Fruit fly (Drosophila melanogaster) whole organism, embryonic: Measurements from ENCODE around the gene lbe.

Experiments used
- CG11504 ChIP-seq: fragments of 200-800 bp; sonication (Bioruptor generic); optimal IDR thresholded peaks from 3 replicates; lab custom pipeline; 2019; ENCODE audit warnings: missing biosample characterization, mild to moderate bottlenecking, missing genetic modification characterization, moderate library complexity
- CG13287 ChIP-seq: fragments of 200-800 bp; sonication (Bioruptor generic); IDR thresholded peaks from 2 replicates; pipeline ENCODE4 v1.3.6; 2022; ENCODE audit warnings: missing biosample characterization, missing genetic modification characterization; ENCODE audit not compliant: partially characterized antibody
- CG13296 ChIP-seq: fragments of 200-800 bp; sonication (Bioruptor generic); optimal IDR thresholded peaks from 3 replicates; lab custom pipeline; 2018; ENCODE audit warnings: missing biosample characterization, mild to moderate bottlenecking, missing genetic modification characterization
- CG13894 ChIP-seq: fragments of 200-800 bp; sonication (Bioruptor generic); optimal IDR thresholded peaks from 3 replicates; lab custom pipeline; 2018; ENCODE audit warnings: missing biosample characterization, mild to moderate bottlenecking, missing genetic modification characterization, moderate library complexity
- CG1529 ChIP-seq: fragments of 200-800 bp; sonication (Bioruptor generic); optimal IDR thresholded peaks from 3 replicates; lab custom pipeline; 2018; ENCODE audit warnings: missing biosample characterization, missing genetic modification characterization
- CG17186 ChIP-seq: fragments of 200-800 bp; sonication (Bioruptor generic); optimal IDR thresholded peaks from 3 replicates; lab custom pipeline; 2017; ENCODE audit warnings: missing biosample characterization, missing genetic modification reagents, missing genetic modification characterization
- CG17912 ChIP-seq: fragments of 200-800 bp; sonication (Bioruptor generic); optimal IDR thresholded peaks from 2 replicates; lab custom pipeline; 2018; ENCODE audit warnings: missing biosample characterization, mild to moderate bottlenecking, missing genetic modification characterization
- CG18262 ChIP-seq: fragments of 200-800 bp; optimal IDR thresholded peaks from 3 replicates; lab custom pipeline; 2019; ENCODE audit warnings: missing biosample characterization, mild to moderate bottlenecking, missing genetic modification characterization, moderate library complexity
- CG2116 ChIP-seq: fragments of 200-800 bp; sonication (Bioruptor generic); optimal IDR thresholded peaks from 3 replicates; lab custom pipeline; 2018; ENCODE audit warnings: missing biosample characterization, mild to moderate bottlenecking, missing genetic modification characterization
- CG3281 ChIP-seq: fragments of 200-800 bp; sonication (Bioruptor generic); optimal IDR thresholded peaks from 3 replicates; lab custom pipeline; 2017; ENCODE audit warnings: missing biosample characterization, mild to moderate bottlenecking, missing genetic modification characterization
- CG7556 ChIP-seq: fragments of 200-800 bp; sonication (Bioruptor generic); optimal IDR thresholded peaks from 2 replicates; lab custom pipeline; 2017; ENCODE audit warnings: missing biosample characterization, mild to moderate bottlenecking, missing genetic modification characterization
- CG7786 ChIP-seq: fragments of 200-800 bp; sonication (Bioruptor generic); optimal IDR thresholded peaks from 2 replicates; lab custom pipeline; 2016; ENCODE audit warnings: missing biosample characterization, missing genetic modification characterization
- CG7839 ChIP-seq: fragments of 200-800 bp; sonication (Bioruptor generic); optimal IDR thresholded peaks from 3 replicates; lab custom pipeline; 2018; ENCODE audit warnings: missing biosample characterization, mild to moderate bottlenecking, missing genetic modification characterization, moderate library complexity
- CG8944 ChIP-seq: fragments of 200-800 bp; sonication (Bioruptor generic); optimal IDR thresholded peaks from 3 replicates; lab custom pipeline; 2016; ENCODE audit warnings: missing biosample characterization, missing genetic modification characterization
- Deaf1 ChIP-seq: fragments of 200-800 bp; optimal IDR thresholded peaks from 3 replicates; lab custom pipeline; 2019; ENCODE audit warnings: missing biosample characterization, mild to moderate bottlenecking, missing genetic modification characterization, moderate library complexity
- E2f2 ChIP-seq: fragments of 200-800 bp; sonication (Bioruptor generic); IDR thresholded peaks from 2 replicates; pipeline ENCODE4 v1.3.6; 2022; ENCODE audit warnings: missing biosample characterization, missing genetic modification characterization
- GATAe ChIP-seq: fragments of 200-800 bp; sonication (Bioruptor generic); conservative IDR thresholded peaks from 2 replicates; pipeline ENCODE4 v1.3.6; 2022; ENCODE audit warnings: missing biosample characterization, missing genetic modification characterization
- H15 ChIP-seq: fragments of 200-800 bp; sonication (Bioruptor generic); IDR thresholded peaks from 3 replicates; pipeline ENCODE4 v1.3.6; 2022; ENCODE audit warnings: missing biosample characterization, missing genetic modification characterization
- HHEX ChIP-seq: fragments of 200-800 bp; sonication (Bioruptor generic); optimal IDR thresholded peaks from 3 replicates; lab custom pipeline; 2017; ENCODE audit warnings: missing biosample characterization, mild to moderate bottlenecking, missing genetic modification characterization, missing genetic modification reagents
- HLH3B ChIP-seq: fragments of 200-800 bp; sonication (Bioruptor generic); IDR thresholded peaks from 2 replicates; pipeline ENCODE4 v1.3.6; 2022; ENCODE audit warnings: missing biosample characterization, missing genetic modification characterization
- Hand ChIP-seq: fragments of 200-800 bp; sonication (Bioruptor generic); optimal IDR thresholded peaks from 2 replicates; lab custom pipeline; 2017; ENCODE audit warnings: mild to moderate bottlenecking, missing biosample characterization, missing genetic modification reagents, missing genetic modification characterization
- Lim3 ChIP-seq: fragments of 200-800 bp; sonication (Bioruptor generic); IDR thresholded peaks from 2 replicates; pipeline ENCODE4 v1.3.6; 2022; ENCODE audit warnings: missing biosample characterization, missing genetic modification characterization
- Myb ChIP-seq: fragments of 200-800 bp; sonication (Bioruptor generic); optimal IDR thresholded peaks from 2 replicates; lab custom pipeline; 2016; ENCODE audit warnings: missing biosample characterization, missing genetic modification characterization
- NFAT ChIP-seq: fragments of 200-800 bp; sonication (Bioruptor generic); IDR thresholded peaks from 2 replicates; pipeline ENCODE4 v1.3.6; 2022; ENCODE audit warnings: missing biosample characterization, missing genetic modification characterization
- Neu2 ChIP-seq: fragments of 200-800 bp; sonication (Bioruptor generic); optimal IDR thresholded peaks from 3 replicates; lab custom pipeline; 2016; ENCODE audit warnings: missing biosample characterization, missing genetic modification characterization, borderline replicate concordance
- Nf-YC ChIP-seq: fragments of 200-800 bp; optimal IDR thresholded peaks from 3 replicates; lab custom pipeline; 2019; ENCODE audit warnings: missing biosample characterization, mild to moderate bottlenecking, missing genetic modification characterization, moderate library complexity
- Oli ChIP-seq: fragments of 200-800 bp; sonication (Bioruptor generic); optimal IDR thresholded peaks from 2 replicates; lab custom pipeline; 2018; ENCODE audit warnings: missing biosample characterization, mild to moderate bottlenecking, missing genetic modification characterization, moderate library complexity
- Pdp1 ChIP-seq, 2 experiments: fragments of 200-800 bp; sonication (Bioruptor generic); optimal IDR thresholded peaks; 3 replicates each; lab custom pipeline; 2016; ENCODE audit warnings: missing biosample characterization in 2 of 2, missing genetic modification characterization in 2 of 2, mild to moderate bottlenecking in 1 of 2, moderate library complexity in 1 of 2
- Spps ChIP-seq: fragments of 200-800 bp; sonication (Bioruptor generic); optimal IDR thresholded peaks from 2 replicates; lab custom pipeline; 2018; ENCODE audit warnings: missing biosample characterization, mild to moderate bottlenecking, missing genetic modification characterization
- Sry-β ChIP-seq: fragments of 200-800 bp; sonication (Bioruptor generic); optimal IDR thresholded peaks from 2 replicates; lab custom pipeline; 2018; ENCODE audit warnings: missing biosample characterization, mild to moderate bottlenecking, missing genetic modification characterization, moderate library complexity
- Sry-δ ChIP-seq: fragments of 200-800 bp; sonication (Bioruptor generic); optimal IDR thresholded peaks from 2 replicates; lab custom pipeline; 2016; ENCODE audit warnings: missing biosample characterization, missing genetic modification characterization
- croc ChIP-seq: fragments of 200-800 bp; sonication (Bioruptor generic); conservative IDR thresholded peaks from 3 replicates; pipeline ENCODE4 v1.3.6; 2022; ENCODE audit warnings: missing biosample characterization, missing genetic modification characterization
- crol ChIP-seq: fragments of 200-800 bp; sonication (Bioruptor generic); IDR thresholded peaks from 2 replicates; pipeline ENCODE4 v1.3.6; 2022; ENCODE audit warnings: missing biosample characterization, missing genetic modification characterization
- cwo ChIP-seq: fragments of 200-800 bp; sonication (Bioruptor generic); optimal IDR thresholded peaks from 3 replicates; lab custom pipeline; 2017; ENCODE audit warnings: missing biosample characterization, missing genetic modification characterization, mild to moderate bottlenecking, moderate library complexity, missing genetic modification reagents
- dmrt99B ChIP-seq: fragments of 200-800 bp; sonication (Bioruptor generic); optimal IDR thresholded peaks from 2 replicates; lab custom pipeline; 2018; ENCODE audit warnings: missing biosample characterization, mild to moderate bottlenecking, missing genetic modification characterization, moderate library complexity
- ems ChIP-seq: fragments of 200-800 bp; sonication (Bioruptor generic); optimal IDR thresholded peaks from 3 replicates; lab custom pipeline; 2016; ENCODE audit warnings: missing biosample characterization, missing genetic modification characterization
- en ChIP-seq: fragments of 200-800 bp; sonication (Bioruptor generic); optimal IDR thresholded peaks from 2 replicates; lab custom pipeline; 2016; ENCODE audit warnings: missing biosample characterization, missing genetic modification characterization
- gsb ChIP-seq: fragments of 200-800 bp; sonication (Bioruptor generic); IDR thresholded peaks from 2 replicates; pipeline ENCODE4 v1.3.6; 2022; ENCODE audit warnings: missing biosample characterization, missing genetic modification characterization
- ind ChIP-seq: fragments of 200-800 bp; sonication (Bioruptor generic); optimal IDR thresholded peaks from 3 replicates; lab custom pipeline; 2016; ENCODE audit warnings: missing biosample characterization, missing genetic modification characterization
- pfk ChIP-seq: fragments of 200-800 bp; sonication (Bioruptor generic); optimal IDR thresholded peaks from 2 replicates; lab custom pipeline; 2018; ENCODE audit warnings: missing biosample characterization, mild to moderate bottlenecking, missing genetic modification characterization, moderate library complexity
- pnt ChIP-seq: fragments of 200-800 bp; sonication (Bioruptor generic); optimal IDR thresholded peaks from 3 replicates; lab custom pipeline; 2016; ENCODE audit warnings: missing biosample characterization, missing genetic modification characterization
- repo ChIP-seq: fragments of 200-800 bp; sonication (Bioruptor generic); optimal IDR thresholded peaks from 2 replicates; lab custom pipeline; 2016; ENCODE audit warnings: missing biosample characterization, missing genetic modification characterization
- rib ChIP-seq: fragments of 200-800 bp; sonication (Bioruptor generic); IDR thresholded peaks from 2 replicates; pipeline ENCODE4 v1.3.6; 2022; ENCODE audit warnings: missing biosample characterization, missing genetic modification characterization
- salm ChIP-seq: fragments of 200-800 bp; sonication (Bioruptor generic); optimal IDR thresholded peaks from 2 replicates; lab custom pipeline; 2018; ENCODE audit warnings: missing biosample characterization, mild to moderate bottlenecking, missing genetic modification characterization
- sd ChIP-seq: fragments of 200-800 bp; sonication (Bioruptor generic); optimal IDR thresholded peaks from 3 replicates; lab custom pipeline; 2018; ENCODE audit warnings: missing biosample characterization, mild to moderate bottlenecking, missing genetic modification characterization, moderate library complexity
- shn ChIP-seq: fragments of 200-800 bp; sonication (Bioruptor generic); optimal IDR thresholded peaks from 3 replicates; lab custom pipeline; 2016; ENCODE audit warnings: missing biosample characterization, missing genetic modification characterization
- sima ChIP-seq: fragments of 200-800 bp; sonication (Bioruptor generic); optimal IDR thresholded peaks from 2 replicates; lab custom pipeline; 2016; ENCODE audit warnings: missing biosample characterization, missing genetic modification characterization
- sr ChIP-seq: fragments of 200-800 bp; sonication (Bioruptor generic); IDR thresholded peaks from 3 replicates; pipeline ENCODE4 v1.3.6; 2022; ENCODE audit warnings: missing biosample characterization, missing genetic modification characterization
- trem ChIP-seq: fragments of 200-800 bp; optimal IDR thresholded peaks from 3 replicates; lab custom pipeline; 2019; ENCODE audit warnings: missing biosample characterization, mild to moderate bottlenecking, missing genetic modification characterization, moderate library complexity
- ttk ChIP-seq: fragments of 200-800 bp; sonication (Bioruptor generic); IDR thresholded peaks from 2 replicates; pipeline ENCODE4 v2.1.2; 2022; ENCODE audit warnings: missing biosample characterization, missing genetic modification characterization
- twi ChIP-seq: fragments of 200-800 bp; optimal IDR thresholded peaks from 2 replicates; lab custom pipeline; 2019; ENCODE audit warnings: missing biosample characterization, mild to moderate bottlenecking, missing genetic modification characterization, moderate library complexity
- wor ChIP-seq: fragments of 200-800 bp; sonication (Bioruptor generic); IDR thresholded peaks from 2 replicates; pipeline ENCODE4 v1.3.6; 2022; ENCODE audit warnings: missing biosample characterization, missing genetic modification characterization

The lbe gene

dm6 chr3R:21408372-21408771, 38.0 kb downstream of the lbe start (continued):
- no peak for TF ChIP-seq rib (GFP tag; lab: Robert Waterston, UW)
- TF ChIP-seq CG17912 (GFP tag; lab: Kevin White, UChicago), result no peak
- TF ChIP-seq CG13287 (GFP tag; lab: Robert Waterston, UW), result no peak; the same call in 1 of the 2 replicates
- no peak for TF ChIP-seq shn
- TF ChIP-seq Oli (tag; lab: Kevin White, UChicago), result no peak
- no peak for TF ChIP-seq wor (GFP tag; lab: Robert Waterston, UW)
- TF ChIP-seq Spps (tag; lab: Kevin White, UChicago), result no peak
- no peak for TF ChIP-seq CG13296 (GFP tag; lab: Kevin White, UChicago)
- TF ChIP-seq CG7839 (tag; lab: Kevin White, UChicago), result no peak
- TF ChIP-seq E2f2 (GFP tag; lab: Robert Waterston, UW), result peak; percentile 54; the same call in 1 of the 2 replicates
- no peak for TF ChIP-seq Lim3 (GFP tag; lab: Robert Waterston, UW)
- no peak for TF ChIP-seq Sry-β
- TF ChIP-seq HHEX (GFP tag; lab: Kevin White, UChicago), result no peak
- TF ChIP-seq gsb (GFP tag; lab: Robert Waterston, UW), result no peak
- no peak for TF ChIP-seq CG7786
- TF ChIP-seq twi, result no peak
- TF ChIP-seq salm (tag; lab: Kevin White, UChicago), result no peak
- TF ChIP-seq Myb (GFP tag; lab: Kevin White, UChicago), result peak; percentile 91
- TF ChIP-seq Hand (GFP tag; lab: Kevin White, UChicago), result no peak
- 0 out of 2 replicates have a peak, but pooled peaks have one; percentile 15 for TF ChIP-seq GATAe (GFP tag; lab: Robert Waterston, UW)
- peak; percentile 26 for TF ChIP-seq Neu2
- TF ChIP-seq sima (GFP tag; lab: Kevin White, UChicago), result no peak
- TF ChIP-seq dmrt99B (tag; lab: Kevin White, UChicago), result no peak
- TF ChIP-seq pfk, result no peak
- TF ChIP-seq HLH3B (GFP tag; lab: Robert Waterston, UW), result no peak
- no peak for TF ChIP-seq croc (GFP tag; lab: Robert Waterston, UW)
- TF ChIP-seq Pdp1 (GFP tag; optimal IDR thresholded peaks at IDR 0.05; lab: Kevin White, UChicago), result peak in 1 of 2 experiments; percentile 15
- TF ChIP-seq ems (GFP tag; lab: Kevin White, UChicago), result no peak
- no peak; the same call in 1 of the 2 replicates for TF ChIP-seq NFAT (GFP tag; lab: Robert Waterston, UW)
- TF ChIP-seq pnt (GFP tag; lab: Kevin White, UChicago), result peak; percentile 19
- no peak for TF ChIP-seq CG2116
- TF ChIP-seq sd (tag; lab: Kevin White, UChicago), result no peak
- TF ChIP-seq cwo (GFP tag; lab: Kevin White, UChicago), result no peak
- TF ChIP-seq CG18262 (tag; lab: Kevin White, UChicago), result no peak
- TF ChIP-seq Deaf1, result no peak
- no peak for TF ChIP-seq CG7556 (GFP tag; lab: Kevin White, UChicago)
- peak; percentile 15 for TF ChIP-seq ind (GFP tag; lab: Kevin White, UChicago)
- TF ChIP-seq ttk (GFP tag; lab: Robert Waterston, UW), result peak; percentile 15; the same call in 1 of the 2 replicates
- TF ChIP-seq Sry-δ (GFP tag; lab: Kevin White, UChicago), result peak; percentile 39
- no peak for TF ChIP-seq sr (GFP tag; lab: Robert Waterston, UW)
- TF ChIP-seq Nf-YC (tag; lab: Kevin White, UChicago), result peak; percentile 32
- peak; percentile 84 for TF ChIP-seq CG11504 (tag; lab: Kevin White, UChicago)
- TF ChIP-seq H15 (GFP tag; lab: Robert Waterston, UW), result no peak
- no peak for TF ChIP-seq CG13894 (tag; lab: Kevin White, UChicago)
- TF ChIP-seq trem, result peak; percentile 33
- TF ChIP-seq en (GFP tag; lab: Kevin White, UChicago), result no peak
- TF ChIP-seq repo, result no peak
- TF ChIP-seq CG3281 (GFP tag; lab: Kevin White, UChicago), result no peak
- TF ChIP-seq CG8944 (GFP tag; lab: Kevin White, UChicago), result peak; percentile 24
- no peak for TF ChIP-seq CG17186 (GFP tag; lab: Kevin White, UChicago)
- TF ChIP-seq CG1529 (GFP tag; lab: Kevin White, UChicago), result no peak
- TF ChIP-seq crol (GFP tag; lab: Robert Waterston, UW), result no peak
